Worm (Caenorhabditis elegans): Measurements from ENCODE around the gene Y42A5A.1.
A peak's percentile ranks its signal among the peaks of the same experiment; 100 is the strongest.

Y42A5A.1 gene

DNA sequence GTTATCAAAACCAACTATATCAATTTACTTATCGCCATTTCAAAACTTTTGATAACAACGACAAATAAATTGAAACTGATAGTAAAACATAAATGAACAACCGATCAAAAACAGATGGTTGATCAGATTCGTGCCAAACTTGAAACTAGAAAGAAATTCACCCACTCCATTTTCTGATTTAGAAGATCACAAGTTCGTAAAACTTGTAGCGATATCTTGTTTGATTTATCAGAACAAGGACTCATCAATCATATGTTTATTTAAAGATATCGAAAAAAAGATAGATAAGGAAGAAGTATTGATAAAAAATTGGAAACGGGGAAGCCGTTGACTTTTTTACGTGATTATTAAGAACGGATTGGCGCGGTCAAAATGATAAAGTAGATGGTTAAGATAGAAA lies 629 bp upstream of the Y42A5A.1 start:
- TF ChIP-seq blmp-1 (tag; optimal IDR thresholded peaks at IDR 0.05; ENCODE audit: insufficient read depth) (peak; percentile 46), nhr-11 (tag; optimal IDR thresholded peaks at IDR 0.05) (no peak), nhr-77 (tag; optimal IDR thresholded peaks at IDR 0.05) (no peak), sma-3 (GFP tag; optimal IDR thresholded peaks at IDR 0.05) (peak; percentile 6), gmeb-1 (tag; optimal IDR thresholded peaks at IDR 0.05) (peak; percentile 2), fos-1 (tag; optimal IDR thresholded peaks at IDR 0.05) (peak; percentile 4)

DNA sequence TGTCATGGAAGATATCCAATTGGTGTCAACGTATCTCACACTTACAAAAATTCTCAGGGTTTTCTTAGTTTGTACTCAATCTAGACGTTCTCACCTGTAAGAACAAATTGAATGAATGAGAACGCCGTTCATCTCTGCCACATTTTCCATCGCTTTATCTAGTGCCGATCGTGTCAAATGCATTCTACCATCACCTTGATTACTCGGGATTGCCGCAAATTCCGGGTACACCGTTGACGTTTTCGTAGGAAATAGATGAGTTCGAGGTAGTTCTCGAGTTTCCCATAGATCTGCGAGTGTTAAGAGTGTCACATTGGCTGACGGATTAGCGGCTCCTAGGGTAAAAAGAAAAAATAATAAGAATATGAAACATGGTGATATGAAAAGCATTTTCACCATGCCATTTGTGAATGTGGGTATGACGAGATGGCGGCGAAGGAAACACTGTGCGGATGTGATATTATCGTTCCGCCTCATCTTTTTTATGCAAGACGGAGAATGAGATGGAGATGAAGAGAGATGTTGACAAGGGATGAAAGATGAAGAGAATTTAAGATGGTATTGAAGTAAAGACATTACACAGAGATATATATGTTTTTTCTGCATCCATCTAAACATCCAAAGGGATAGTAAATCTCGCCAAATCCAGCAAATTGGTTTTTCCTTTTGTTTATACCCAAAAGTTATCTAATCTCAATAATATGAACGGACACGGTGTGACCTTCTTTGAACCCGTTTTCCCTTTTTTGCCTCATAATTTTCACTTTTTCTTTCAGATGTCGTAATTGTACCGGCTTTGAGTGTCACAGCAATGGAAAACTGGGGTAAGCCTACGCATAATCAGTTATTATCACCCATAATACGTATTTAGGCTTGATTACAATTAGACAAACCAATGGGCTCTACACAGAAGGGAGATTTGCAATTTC lies 5.7 kb downstream of the Y42A5A.1 start, which contains the start of gene lact-8:
TSS of gene lact-8 (minus strand) at position 445 of the 929 bp plus-strand sequence.
- no peak for TF ChIP-seq ceh-16 (tag; optimal IDR thresholded peaks at IDR 0.05)
- TF ChIP-seq blmp-1 (tag; optimal IDR thresholded peaks at IDR 0.05; ENCODE audit: insufficient read depth), result peak; percentile 55

DNA sequence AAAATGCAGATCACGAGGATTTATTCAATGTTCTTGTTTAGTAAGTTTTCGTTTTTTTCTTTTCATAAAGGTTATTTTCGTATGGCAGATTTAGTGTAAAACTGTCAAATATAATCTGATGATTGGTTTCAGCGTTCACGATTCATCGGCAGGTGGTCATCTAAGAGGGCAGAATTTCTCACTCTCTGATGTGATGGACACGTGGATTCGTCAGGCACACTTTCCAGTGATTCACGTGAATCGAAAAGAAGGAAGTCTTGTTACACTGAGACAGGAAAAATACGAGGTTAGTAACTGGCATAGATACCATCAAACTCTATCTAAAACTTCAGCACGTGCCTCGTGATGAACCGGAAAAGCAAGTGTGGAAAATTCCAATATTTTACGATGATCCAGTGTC lies 7.0 kb downstream of the Y42A5A.1 start:
- TF ChIP-seq nhr-25 (tag; optimal IDR thresholded peaks at IDR 0.05), result peak; percentile 84
- TF ChIP-seq blmp-1 (tag; optimal IDR thresholded peaks at IDR 0.05; ENCODE audit: insufficient read depth), result peak; percentile 70
- TF ChIP-seq sma-9 (GFP tag; optimal IDR thresholded peaks at IDR 0.05), result peak; percentile 28
- no peak for TF ChIP-seq sma-9 (tag; optimal IDR thresholded peaks at IDR 0.05)
- no peak for TF ChIP-seq lsy-2 (tag; optimal IDR thresholded peaks at IDR 0.05)
- TF ChIP-seq ama-1 (optimal IDR thresholded peaks at IDR 0.05), result no peak
- peak; percentile 2 for TF ChIP-seq nhr-129 (tag; optimal IDR thresholded peaks at IDR 0.05)
- no peak for TF ChIP-seq ceh-82 (tag; optimal IDR thresholded peaks at IDR 0.05)
- no peak for TF ChIP-seq unc-55 (GFP tag; optimal IDR thresholded peaks at IDR 0.05)

DNA sequence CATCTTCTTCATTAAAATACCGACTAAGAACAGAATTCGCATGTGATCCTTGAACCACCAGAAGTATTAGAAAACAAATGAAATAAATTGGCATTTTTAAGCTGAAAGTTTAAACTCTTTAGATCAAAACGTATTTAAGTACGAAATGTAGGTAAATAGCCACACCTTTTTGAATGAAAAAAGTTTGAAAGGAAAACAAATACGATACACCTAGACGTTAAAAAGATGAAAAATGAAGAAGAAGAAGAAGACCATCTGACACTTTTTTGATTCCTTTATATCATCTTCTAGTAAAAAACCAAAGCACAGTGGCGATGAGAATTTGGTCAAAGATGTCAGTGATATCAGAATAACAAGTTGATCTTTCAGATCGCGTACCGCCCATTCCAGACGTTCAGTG lies 8.1 kb downstream of the Y42A5A.1 start, which contains the start of gene Y42A5A.3:
TSS of gene Y42A5A.3 (minus strand) at position 101 of the 400 bp plus-strand sequence.
- TF ChIP-seq ZK546.5 (tag; optimal IDR thresholded peaks at IDR 0.05) (no peak), fos-1 (tag; optimal IDR thresholded peaks at IDR 0.05) (no peak), mab-5 (tag; optimal IDR thresholded peaks at IDR 0.05) (no peak), ztf-11 (tag; optimal IDR thresholded peaks at IDR 0.05) (no peak), blmp-1 (tag; optimal IDR thresholded peaks at IDR 0.05; ENCODE audit: insufficient read depth) (no peak)

DNA sequence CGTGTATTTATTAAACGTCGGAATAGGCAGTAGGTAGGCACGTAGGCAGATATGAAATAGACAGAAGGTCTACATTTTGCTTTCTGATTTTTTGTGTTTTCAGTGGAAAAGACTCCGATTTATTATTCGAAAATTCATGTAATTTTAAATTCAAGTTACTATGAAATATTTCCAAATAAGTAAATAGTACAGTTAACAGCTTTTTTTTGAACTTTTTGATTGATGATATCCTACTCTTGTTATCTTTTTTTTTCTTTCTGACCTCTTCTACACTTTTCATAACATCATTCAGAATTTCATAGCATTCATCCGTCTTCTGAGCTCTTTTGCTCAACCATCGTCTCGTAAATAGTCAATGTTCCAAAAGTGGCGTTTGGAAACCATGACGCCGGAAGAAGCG lies 10.9 kb downstream of the Y42A5A.1 start, which contains the start of gene cdkl-1:
TSS of gene cdkl-1 (plus strand) at position 301 of the 400 bp plus-strand sequence.
- TF ChIP-seq sma-9 (GFP tag; optimal IDR thresholded peaks at IDR 0.05) (no peak), sma-9 (tag; optimal IDR thresholded peaks at IDR 0.05) (no peak), crh-2 (tag; optimal IDR thresholded peaks at IDR 0.05) (no peak), sma-3 (GFP tag; optimal IDR thresholded peaks at IDR 0.05) (no peak), mbf-1 (tag; optimal IDR thresholded peaks at IDR 0.05) (no peak), ama-1 (optimal IDR thresholded peaks at IDR 0.05) (no peak), blmp-1 (tag; optimal IDR thresholded peaks at IDR 0.05; ENCODE audit: insufficient read depth) (no peak), nhr-11 (tag; optimal IDR thresholded peaks at IDR 0.05) (no peak), unc-62 (GFP tag; optimal IDR thresholded peaks at IDR 0.05) (no peak)

DNA sequence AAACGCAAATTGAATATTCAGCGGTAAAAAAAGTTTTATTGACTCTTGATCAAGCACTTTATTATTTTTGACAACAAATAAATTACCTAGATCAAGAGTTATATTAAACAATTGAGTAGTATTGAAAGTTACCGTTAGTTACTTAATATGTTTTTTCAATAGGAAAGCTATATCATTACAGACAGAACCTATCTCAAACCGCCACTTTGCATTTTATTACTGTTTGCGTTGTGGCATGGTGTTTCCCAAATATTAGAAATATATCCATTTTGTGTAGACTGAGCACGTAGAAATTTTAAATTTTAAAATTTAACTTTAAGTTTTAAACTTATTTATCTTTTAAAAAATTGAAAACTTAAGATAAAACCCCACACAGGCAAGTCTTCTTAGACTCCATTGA lies 16.7 kb downstream of the Y42A5A.1 start:
- TF ChIP-seq F13H6.1 (tag; optimal IDR thresholded peaks at IDR 0.05) (no peak), nhr-23 (tag; optimal IDR thresholded peaks at IDR 0.05) (no peak), sma-3 (GFP tag; optimal IDR thresholded peaks at IDR 0.05) (no peak), fos-1 (tag; optimal IDR thresholded peaks at IDR 0.05) (no peak), C34F6.9 (tag; optimal IDR thresholded peaks at IDR 0.05) (no peak), sma-9 (GFP tag; optimal IDR thresholded peaks at IDR 0.05) (no peak), sma-9 (tag; optimal IDR thresholded peaks at IDR 0.05) (no peak), elt-3 (tag; optimal IDR thresholded peaks at IDR 0.05) (no peak), egl-27 (tag; optimal IDR thresholded peaks at IDR 0.05) (no peak), dmd-4 (tag; optimal IDR thresholded peaks at IDR 0.05) (no peak), elt-1 (tag; optimal IDR thresholded peaks at IDR 0.05) (no peak), zag-1 (tag; optimal IDR thresholded peaks at IDR 0.05) (no peak)

All from whole organism, L2 larva.